Worm (Caenorhabditis elegans) whole organism, L1 larva: ENCODE measurements around the gene pcp-4.

Source experiments
- ceh-82 ChIP-seq, 3 experiments: fragments of 150-350 bp in 1 of 3; sonication (generic microtip) in 2 of 3; optimal IDR thresholded peaks; 2 replicates each; lab custom pipeline; 2014 to 2017; ENCODE audit warnings: missing biosample characterization in 3 of 3, missing genetic modification characterization in 3 of 3
- ces-1 ChIP-seq: fragments of 150-350 bp; optimal IDR thresholded peaks from 2 replicates; lab custom pipeline; 2014; ENCODE audit warnings: missing biosample characterization, missing genetic modification reagents, missing genetic modification characterization
- nhr-11 ChIP-seq: fragments of 150-350 bp; optimal IDR thresholded peaks from 2 replicates; lab custom pipeline; 2014; ENCODE audit warnings: missing biosample characterization, missing genetic modification characterization
- nhr-19 ChIP-seq: fragments of 200-800 bp; sonication (Bioruptor generic); conservative IDR thresholded peaks from 2 replicates; pipeline ENCODE4 v1.3.6; 2022; ENCODE audit warnings: missing genetic modification characterization, missing compliant biosample characterization
- tbx-2 ChIP-seq: sonication (generic microtip); optimal IDR thresholded peaks from 2 replicates; lab custom pipeline; 2016; ENCODE audit warnings: missing genetic modification characterization, missing compliant biosample characterization
- tlp-1 ChIP-seq: fragments of 150-350 bp; optimal IDR thresholded peaks from 2 replicates; lab custom pipeline; 2014; ENCODE audit warnings: missing biosample characterization, missing genetic modification characterization
- unc-62 ChIP-seq: fragments of 150-350 bp; optimal IDR thresholded peaks from 2 replicates; lab custom pipeline; 2014; ENCODE audit warnings: missing biosample characterization, missing genetic modification reagents, missing genetic modification characterization
- zag-1 ChIP-seq: fragments of 150-350 bp; optimal IDR thresholded peaks from 2 replicates; lab custom pipeline; 2014; ENCODE audit warnings: missing biosample characterization, missing genetic modification characterization
- zip-4 ChIP-seq: fragments of 200-800 bp; sonication (Bioruptor generic); optimal IDR thresholded peaks from 2 replicates; lab custom pipeline; 2018; ENCODE audit warnings: mild to moderate bottlenecking, missing genetic modification characterization, moderate library complexity, missing compliant biosample characterization

DNA sequence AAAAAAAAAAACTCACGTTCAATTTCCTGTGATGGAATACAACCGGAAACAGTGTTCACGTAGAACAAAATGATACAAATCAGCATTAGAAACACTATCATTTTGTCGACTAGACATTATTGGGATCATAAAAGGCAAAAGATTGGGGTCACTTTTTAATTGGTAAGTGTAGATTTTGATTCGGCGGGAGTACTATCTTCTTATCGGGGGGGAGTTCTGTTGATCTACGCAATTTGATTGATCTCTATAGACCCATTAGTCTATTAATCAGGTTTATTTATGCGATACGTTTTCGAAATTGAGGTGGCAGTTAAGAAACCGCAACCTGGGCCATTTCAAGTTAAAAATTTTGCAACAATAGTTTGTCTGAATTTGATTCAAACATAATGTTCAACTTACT, 29.8 kb downstream of the pcp-4 start, which contains the start of gene Y116F11B.2:
- TF ChIP-seq zag-1 (tag; lab: Kevin White, UChicago) (no peak), nhr-19 (GFP tag; lab: Robert Waterston, UW) (no peak), ces-1 (GFP tag; lab: Kevin White, UChicago) (no peak), unc-62 (GFP tag; lab: Kevin White, UChicago) (no peak), ceh-82 (tag; optimal IDR thresholded peaks at IDR 0.05; lab: Kevin White, UChicago) (no peak), tbx-2 (no peak), zip-4 (GFP tag; lab: Kevin White, UChicago) (no peak), tlp-1 (tag; lab: Kevin White, UChicago) (no peak), nhr-11 (tag; lab: Kevin White, UChicago) (no peak)
